Fruit fly (Drosophila melanogaster): ENCODE measurements around the gene lds.
A peak's percentile ranks its signal among the peaks of the same experiment; 100 is the strongest.

Gene lds

DNA sequence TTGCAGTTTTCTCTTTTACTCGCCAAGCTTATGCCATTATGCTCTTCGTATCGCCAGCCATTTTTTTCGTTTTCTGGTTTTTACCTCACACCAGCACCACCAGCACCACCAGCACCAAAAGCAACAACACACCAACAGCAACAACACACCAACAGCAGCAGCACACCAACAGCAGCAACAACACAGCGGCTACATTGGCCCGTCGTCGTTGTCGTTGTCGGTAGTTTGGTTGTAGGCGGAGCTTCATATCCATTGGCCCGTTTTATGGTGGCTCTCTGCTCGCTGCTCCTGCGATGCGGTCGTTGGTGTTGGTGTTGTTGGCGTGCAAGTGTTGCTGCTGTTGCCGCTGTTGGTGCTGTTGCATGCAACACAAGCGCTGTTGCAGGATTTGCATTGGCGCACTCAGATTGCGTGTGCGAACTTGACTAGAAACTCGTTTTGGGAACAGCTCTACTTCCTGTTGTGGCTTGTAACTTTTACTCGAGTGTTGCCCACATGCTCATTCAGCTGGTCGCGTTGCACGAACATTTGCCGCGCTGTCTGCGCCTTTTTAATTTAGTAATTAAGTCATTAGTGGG is 16.6 kb downstream of the lds start:
- TF ChIP-seq CG17801 (GFP tag; optimal IDR thresholded peaks at IDR 0.05; ENCODE audit: partially characterized antibody) = peak; percentile 7

DNA sequence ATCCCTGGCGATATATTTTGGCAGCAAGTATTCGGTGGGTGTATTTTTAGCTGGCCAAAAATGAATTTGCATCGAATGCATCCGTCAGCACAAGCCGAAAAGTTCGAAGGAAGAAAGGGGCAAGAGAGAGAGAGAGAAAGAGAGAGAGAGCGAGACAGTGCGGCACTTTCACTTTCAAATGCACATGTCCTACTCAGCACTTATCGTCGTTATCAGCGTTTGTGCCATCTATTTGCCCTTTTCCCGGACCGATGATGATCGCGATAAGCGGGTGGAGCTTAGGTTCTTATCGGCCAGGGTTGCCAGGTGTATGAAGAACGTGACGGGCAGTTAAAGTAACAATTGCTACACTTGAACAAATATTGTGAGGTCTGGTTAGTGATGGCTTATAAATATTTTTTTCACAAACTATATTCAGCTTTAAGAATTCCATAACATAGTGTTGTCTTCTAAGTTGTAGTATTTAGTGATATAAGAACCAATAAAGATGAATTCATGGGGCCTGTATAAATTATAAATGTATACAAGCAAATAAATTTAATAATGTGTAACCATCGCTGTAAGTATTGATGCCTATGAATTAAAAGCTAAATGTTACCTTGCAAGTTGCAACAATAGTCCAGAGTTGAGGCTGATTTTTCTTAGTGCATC is 24.6 kb downstream of the lds start:
- TF ChIP-seq CG17801 (GFP tag; optimal IDR thresholded peaks at IDR 0.05; ENCODE audit: partially characterized antibody) = no peak

DNA sequence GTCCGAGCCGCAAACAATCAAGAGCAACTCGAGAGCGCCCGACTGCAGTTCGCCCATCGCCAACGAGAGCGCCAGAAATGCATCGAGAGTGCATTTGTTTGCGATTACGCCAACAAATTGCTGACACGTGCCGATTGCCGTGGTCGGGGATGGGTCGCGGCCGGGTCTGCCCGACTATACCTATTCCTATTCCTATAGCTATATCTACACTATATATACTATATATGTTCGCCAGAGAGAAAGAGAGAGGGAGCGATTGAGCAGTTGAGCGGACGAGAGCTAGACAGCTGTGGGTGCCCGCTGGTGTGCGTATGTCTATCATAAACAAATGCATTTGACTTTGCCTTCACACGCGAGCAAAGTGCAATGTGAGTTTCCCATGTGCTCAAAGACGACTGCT is 27.1 kb downstream of the lds start:
- TF ChIP-seq CG17801 (GFP tag; optimal IDR thresholded peaks at IDR 0.05; ENCODE audit: partially characterized antibody) = peak; percentile 47

DNA sequence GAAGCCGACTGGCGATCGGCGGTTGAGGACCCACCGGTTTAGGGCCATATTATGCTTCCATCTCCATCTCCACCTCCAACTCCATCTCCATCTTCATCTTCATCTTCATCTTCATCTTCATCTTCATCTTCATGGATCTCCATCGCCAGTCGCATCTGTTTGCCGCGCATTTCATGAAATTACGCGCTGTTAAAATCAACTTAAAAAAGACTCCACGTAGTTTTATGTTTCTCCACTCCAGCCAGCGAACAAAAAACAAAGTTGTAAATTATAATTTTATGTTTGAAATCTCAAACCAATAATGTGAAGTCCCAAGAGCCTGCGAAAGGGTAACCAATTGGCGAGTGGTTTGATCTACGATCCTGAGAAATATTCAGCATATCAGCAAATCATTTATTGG is 29.9 kb downstream of the lds start:
- TF ChIP-seq CG17801 (GFP tag; optimal IDR thresholded peaks at IDR 0.05; ENCODE audit: partially characterized antibody) = no peak

DNA sequence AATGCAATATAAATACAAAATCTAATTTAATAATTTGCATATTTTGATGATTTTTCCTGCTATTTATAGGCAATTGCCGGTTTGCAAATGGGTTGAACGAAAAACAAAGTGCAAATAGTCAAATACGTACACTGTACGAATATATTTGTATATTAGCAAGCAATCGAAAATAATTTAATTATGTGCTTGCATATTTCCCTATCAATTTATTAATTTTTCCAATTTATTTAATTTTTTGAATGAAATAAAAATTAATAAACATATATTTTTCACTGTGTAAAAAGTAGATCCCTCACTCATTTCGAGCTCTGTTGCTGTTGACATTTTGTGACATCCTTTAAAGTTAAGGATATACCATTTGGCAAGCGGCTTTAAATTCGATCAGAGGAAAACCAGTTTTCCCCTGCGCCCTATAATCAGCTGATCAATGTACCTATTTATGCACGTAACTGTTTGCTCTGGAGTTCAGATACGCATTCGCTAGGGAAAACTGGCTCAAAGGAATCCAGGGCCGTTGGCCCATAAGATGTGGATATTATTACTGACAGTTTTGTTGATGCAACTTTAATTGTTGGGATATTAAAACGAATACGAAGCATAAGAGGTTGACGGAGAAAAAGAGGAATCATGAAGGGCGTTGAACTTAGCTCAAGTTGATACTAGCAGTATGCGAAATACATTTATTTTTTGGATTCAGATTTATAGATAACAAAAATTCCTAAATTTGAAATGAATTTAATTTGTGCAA is 33.0 kb downstream of the lds start:
- TF ChIP-seq CG17801 (GFP tag; optimal IDR thresholded peaks at IDR 0.05; ENCODE audit: partially characterized antibody) = no peak

DNA sequence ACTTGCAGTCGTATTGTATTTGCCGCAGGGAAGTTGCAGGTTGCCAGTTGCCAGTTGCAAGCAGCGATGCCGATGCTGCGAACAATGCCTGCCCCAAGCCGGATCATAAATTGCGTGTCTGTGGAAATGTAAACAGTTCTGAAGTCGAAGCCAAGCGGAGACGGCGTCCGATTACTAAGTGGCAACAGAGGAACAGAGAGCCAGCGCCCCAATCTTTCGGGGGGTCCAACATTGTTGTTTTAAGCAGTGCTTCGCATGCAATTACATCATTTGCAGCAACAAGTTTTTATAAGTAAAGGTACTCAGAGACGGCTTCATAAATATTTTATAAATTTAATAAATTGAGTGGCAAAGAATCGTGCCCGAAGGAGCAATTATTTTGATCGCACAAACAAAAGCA is 34.2 kb downstream of the lds start:
- TF ChIP-seq CG17801 (GFP tag; optimal IDR thresholded peaks at IDR 0.05; ENCODE audit: partially characterized antibody) = no peak

DNA sequence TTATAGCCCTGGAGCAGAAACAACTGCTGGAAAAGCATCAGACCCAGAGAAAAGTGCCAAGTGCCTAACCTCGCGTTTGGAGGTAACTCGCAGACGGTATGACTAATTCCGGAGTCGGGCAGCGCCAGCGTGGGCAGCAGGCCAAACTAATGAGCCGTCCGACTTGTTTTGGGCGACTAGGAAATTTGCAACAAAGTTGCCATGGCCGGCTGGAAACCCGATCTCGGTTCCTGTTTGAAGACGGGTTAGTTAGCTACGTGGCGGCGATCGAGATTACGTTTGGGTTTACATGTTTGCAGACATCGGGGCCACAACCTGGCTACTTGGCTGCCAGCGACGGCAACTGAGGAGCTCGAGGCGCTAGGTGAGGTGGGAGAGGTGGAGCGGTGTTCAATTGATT is 36.8 kb downstream of the lds start:
- no peak for TF ChIP-seq CG17801 (GFP tag; optimal IDR thresholded peaks at IDR 0.05; ENCODE audit: partially characterized antibody)

DNA sequence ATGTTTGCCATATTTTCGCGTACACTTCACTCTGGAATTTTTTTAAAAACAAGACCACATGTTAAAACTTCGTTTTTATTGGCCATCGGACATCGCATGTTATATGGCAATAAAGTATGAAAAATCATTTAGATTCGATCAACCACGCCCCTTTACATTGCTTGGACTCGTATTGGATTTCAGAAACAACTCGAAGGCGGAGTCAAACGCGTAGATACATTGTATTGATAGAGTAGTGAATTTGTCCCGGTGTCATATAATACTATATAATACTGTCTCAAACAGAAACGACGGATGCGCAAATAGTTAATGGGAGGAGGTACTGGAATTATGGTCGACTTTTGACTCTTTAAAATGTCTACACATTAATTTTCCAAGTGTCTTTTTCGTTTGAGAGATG is 41.1 kb downstream of the lds start:
- TF ChIP-seq CG17801 (GFP tag; optimal IDR thresholded peaks at IDR 0.05; ENCODE audit: partially characterized antibody) = no peak

DNA sequence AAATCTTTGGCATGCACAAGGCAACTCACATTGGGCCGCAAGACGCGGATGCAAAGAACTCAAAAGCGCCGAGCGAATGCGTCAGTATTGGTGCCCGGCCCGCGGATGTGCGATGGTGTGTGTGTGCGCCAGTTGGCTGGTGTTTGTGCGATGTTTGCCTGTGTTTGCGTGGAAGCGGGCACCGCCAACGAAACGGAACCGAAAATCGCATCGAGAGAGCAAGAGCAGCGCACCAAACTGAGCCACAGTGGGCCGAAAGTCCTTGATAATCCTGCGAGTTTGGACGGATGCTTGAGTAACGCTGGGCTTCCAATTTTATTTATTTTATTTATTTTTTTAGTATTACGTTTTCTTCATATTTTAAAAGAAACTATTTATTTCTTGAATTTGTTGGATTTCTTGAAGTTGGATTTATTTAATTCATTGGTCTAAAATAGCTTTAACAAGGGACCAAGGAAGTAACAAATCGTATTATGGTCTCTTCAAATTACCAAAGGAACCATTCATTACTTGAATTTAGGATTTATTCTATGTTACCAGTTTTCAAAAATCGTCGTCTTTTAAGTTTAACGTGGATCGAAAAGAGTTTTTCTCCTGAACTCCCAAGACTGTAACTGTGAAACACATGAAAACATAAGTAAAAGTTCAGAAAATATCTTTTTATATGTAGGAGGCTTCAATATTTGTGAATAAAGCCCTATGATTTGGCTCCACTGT is 42.7 kb downstream of the lds start:
- no peak for TF ChIP-seq CG17801 (GFP tag; optimal IDR thresholded peaks at IDR 0.05; ENCODE audit: partially characterized antibody)

DNA sequence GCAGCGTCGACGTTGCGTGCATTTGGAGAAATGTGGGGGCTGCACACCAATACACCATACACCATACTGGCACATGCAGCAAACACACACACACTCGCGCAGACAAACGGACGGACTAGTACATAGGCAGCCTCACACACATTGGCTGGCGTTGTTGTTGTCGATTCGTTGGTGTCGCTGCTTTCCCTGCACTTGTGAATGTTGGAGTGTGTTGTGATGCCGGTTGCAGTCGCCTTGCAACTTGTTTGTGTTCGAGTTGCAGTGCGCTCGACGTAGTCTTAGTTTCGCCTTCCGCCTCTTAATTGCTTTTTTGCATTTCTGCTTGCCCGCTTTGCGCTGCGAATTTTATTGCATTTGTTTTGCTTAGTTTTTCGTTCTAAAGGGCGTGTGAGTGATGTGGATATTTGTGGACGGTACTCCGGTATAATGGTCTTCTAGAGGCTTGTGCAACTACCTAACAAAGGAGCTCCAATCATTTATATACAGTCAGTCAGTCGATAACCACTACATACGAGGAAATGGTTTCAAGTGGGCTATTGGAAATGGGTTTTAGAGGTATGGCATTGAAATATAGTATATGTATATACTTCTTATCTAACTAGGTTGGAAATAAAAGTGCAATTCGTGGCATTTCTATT is 43.4 kb downstream of the lds start:
- TF ChIP-seq CG17801 (GFP tag; optimal IDR thresholded peaks at IDR 0.05; ENCODE audit: partially characterized antibody) = no peak

DNA sequence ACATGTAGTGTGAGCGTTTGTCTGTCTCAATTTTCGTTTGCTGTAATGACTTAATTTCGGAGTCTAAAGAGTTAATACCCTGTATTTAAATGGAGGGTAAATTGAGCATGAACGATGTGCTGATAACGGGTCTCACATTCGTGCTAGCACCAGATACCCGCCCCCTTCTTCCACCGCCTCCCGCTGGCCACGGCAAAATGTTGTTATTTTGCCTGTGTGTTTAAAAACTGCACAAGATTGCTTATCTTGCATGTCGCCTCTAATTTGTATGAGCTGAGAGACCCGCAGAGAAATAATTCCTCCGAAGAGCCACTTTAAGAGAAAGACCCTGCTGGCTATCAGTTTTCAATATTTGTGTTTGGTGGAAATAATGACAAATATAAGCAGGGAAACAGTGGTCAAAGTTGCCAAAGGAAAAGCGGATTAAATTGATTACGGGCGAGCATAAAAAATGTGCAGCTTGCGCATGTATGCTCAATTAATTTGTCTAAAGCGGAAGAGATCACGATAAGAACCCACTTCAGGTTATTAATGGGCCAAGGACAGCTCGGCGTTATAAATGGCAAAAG is 44.6 kb downstream of the lds start:
- TF ChIP-seq CG17801 (GFP tag; optimal IDR thresholded peaks at IDR 0.05; ENCODE audit: partially characterized antibody) = no peak

DNA sequence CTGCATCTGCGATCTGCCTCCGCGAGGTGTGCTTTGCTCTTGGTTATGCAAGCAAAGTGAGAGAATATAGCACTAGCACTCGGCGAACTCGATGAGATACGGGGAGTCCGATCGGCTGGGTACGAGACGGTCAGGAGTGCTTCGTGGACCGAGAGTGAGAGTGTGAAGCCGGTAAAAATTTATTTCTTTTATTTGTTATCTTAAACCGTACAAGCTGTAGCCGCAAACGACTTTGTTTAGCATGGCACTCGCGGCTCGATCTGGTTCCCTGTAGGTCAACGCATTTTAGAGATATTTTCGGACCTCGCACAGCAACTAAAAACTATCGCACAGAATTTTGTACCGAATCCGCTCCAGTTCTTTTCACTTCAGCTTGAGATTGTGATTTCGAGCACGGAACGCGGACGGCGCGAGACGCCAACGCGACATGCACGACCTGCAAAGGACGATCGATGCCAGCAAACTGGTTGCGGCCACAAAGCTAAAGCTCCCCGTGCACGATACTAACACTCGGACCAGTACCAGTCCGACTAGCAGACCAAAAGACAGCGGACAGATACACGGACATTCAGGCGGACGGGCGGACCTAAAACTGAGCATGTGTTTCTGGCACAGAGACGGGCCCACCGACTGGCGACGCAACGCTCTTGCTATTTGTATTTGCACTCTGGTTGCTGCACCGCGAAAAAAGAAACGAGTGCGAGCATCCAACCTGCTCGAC is 46.5 kb downstream of the lds start:
- no peak for TF ChIP-seq CG17801 (GFP tag; optimal IDR thresholded peaks at IDR 0.05; ENCODE audit: partially characterized antibody)

DNA sequence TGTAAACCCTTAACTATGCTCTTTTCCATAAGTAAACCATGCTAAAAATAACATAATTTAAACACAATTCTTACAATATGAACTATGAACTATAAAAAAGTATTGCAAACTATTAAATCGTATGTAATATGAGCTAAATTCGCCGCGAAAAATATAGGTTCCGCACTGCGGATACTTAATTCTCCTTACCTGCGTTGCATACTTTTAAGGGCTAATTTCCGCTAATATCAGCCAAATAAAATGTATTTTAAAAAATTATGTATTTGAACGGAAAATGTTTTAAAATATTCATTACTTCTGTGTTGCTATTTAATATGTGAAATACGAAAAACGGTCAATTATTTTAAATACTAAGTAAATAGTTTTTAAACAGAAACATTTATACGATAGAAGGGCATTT is 47.1 kb downstream of the lds start, which contains the start of gene dsx:
TSS of gene dsx (minus strand) at position 62 of the 400 bp plus-strand sequence.
- no peak for TF ChIP-seq CG17801 (GFP tag; optimal IDR thresholded peaks at IDR 0.05; ENCODE audit: partially characterized antibody)

DNA sequence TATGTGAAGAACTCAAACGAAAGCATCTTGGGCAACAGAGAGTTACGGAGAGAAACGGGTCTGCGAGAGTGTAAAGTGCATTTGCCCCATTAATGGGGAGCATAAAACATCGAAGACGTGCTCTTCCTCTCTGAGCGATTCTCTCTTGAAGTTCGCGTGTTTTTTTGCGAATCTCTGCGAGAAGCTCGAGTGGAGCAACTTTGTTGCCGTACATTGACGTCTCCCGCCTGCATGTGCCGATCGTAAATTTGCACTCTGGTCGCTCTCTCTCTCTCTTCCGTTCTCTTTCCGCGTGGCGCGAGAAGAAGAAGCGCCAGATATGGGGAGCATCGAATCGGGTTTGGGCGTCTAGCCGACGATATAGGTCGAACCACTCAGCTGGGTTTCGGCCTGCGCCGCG is 47.6 kb downstream of the lds start:
- peak; percentile 18 for TF ChIP-seq CG17801 (GFP tag; optimal IDR thresholded peaks at IDR 0.05; ENCODE audit: partially characterized antibody)
